Worm (Caenorhabditis elegans): ENCODE measurements around the gene Y82E9BR.18.

DNA sequence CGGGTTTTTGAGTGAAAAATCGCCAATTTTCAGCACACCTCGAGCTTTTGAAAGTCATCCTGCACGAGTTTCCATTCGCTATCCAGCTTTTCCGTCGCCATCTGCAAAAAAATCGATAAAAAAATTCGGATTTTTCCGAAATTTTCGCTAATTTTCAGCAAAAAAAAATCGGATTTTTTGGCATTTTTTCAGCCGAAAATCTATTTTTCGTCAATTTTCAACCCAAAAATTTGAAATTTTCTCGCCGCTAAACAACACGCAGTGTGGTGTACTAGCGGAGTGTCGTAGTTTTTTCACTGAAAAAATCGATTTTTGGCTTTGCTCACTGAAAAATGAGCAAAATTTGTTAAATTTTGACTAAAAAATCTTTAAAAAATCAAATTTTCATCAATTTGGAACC, 34.6 kb upstream of the Y82E9BR.18 start, which contains the start of gene tmem-120:
- TF ChIP-seq xnd-1 (tag; optimal IDR thresholded peaks at IDR 0.05) (no peak), snpc-4 (GFP tag; optimal IDR thresholded peaks at IDR 0.05) (no peak), snpc-4 (tag; optimal IDR thresholded peaks at IDR 0.05) (no peak), F49E8.2 (tag; optimal IDR thresholded peaks at IDR 0.05; ENCODE audit: insufficient read depth) (no peak), nhr-120 (GFP tag; IDR thresholded peaks at IDR 0.05) (no peak), nfyb-1 (GFP tag; IDR thresholded peaks at IDR 0.05) (no peak), hrde-1 (tag; optimal IDR thresholded peaks at IDR 0.05; ENCODE audit: borderline replicate concordance) (no peak), ZK185.1 (tag; optimal IDR thresholded peaks at IDR 0.05; ENCODE audit: poor library complexity, severe bottlenecking) (no peak), Y95B8A.8 (GFP tag; IDR thresholded peaks at IDR 0.05) (no peak), snpc-3.4 (tag; optimal IDR thresholded peaks at IDR 0.05) (no peak), mes-4 (tag; optimal IDR thresholded peaks at IDR 0.05) (no peak), ztf-3 (GFP tag; optimal IDR thresholded peaks at IDR 0.05) (no peak), bed-1 (GFP tag; IDR thresholded peaks at IDR 0.05) (no peak)

All from whole organism, young adult.